Fruit fly (Drosophila melanogaster) ovary, adult (tissue): ENCODE measurements around the gene SPE.

Experiments used
- CG17801 ChIP-seq: fragments of 200-800 bp; optimal IDR thresholded peaks from 2 replicates; lab custom pipeline; 2019; ENCODE audit warnings: missing biosample characterization, mild to moderate bottlenecking, missing genetic modification characterization, moderate library complexity; ENCODE audit not compliant: partially characterized antibody

Gene SPE

DNA sequence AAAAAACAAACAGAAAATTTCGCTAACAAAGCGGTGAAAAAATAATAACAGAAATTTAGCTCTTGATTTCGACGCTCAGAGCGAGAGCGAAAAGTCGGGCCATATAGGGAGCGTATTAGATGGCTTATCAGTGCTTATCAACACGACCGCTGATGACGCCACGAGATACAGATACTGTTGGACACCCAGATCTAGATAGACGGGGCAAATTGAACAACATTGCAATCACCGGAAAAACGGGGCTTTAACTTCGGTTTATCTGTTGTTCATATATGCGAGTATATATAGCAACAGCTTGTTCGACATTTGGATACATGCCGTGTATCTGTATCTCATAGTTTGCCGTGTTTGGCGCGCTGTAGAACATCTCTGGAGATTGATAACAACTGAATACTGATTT, 17.5 kb upstream of the SPE start:
- TF ChIP-seq CG17801 (GFP tag; lab: Kevin White, UChicago) = no peak

DNA sequence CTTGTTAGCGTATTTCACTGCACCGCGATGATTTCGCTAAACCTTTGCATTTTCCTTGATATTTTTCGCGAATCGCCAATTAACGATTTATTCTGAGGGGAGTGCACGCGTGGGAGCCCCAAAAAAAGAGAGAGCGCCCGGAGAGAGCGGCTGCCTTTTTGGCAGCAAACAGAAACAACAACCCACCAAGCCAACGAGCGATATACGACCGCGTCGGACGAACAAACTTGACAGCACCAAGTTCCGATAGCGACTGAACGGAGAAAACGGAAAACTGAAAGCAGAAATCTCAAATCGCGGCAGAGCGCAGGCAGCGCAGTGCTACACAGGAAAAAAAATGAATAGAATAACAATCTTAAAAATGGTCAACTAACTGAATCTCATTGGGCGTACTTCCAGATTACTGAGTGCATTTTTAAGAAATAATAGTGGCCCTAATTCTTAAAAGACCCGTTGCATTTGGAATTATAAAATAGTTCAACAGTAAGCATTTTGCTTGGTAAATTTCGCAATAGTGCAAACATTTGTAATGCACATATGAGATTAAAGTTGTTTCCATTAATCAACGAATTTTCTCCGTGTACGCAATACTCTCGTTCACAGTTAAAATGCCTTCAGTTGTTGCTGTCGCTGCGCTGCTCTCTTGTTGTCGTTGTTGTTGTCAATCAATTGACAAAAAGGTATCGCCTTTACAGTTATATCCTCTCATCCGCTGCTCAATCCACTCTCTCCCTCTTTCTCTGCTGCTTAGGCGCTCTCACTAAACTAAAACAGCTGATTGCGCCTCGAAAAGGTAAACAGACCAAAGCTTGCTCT, 16.4 kb upstream of the SPE start, which contains the start of gene CG31145:
Gene CG31145, minus strand, starts transcription at position 259 of the 816 bp plus-strand sequence.
- TF ChIP-seq CG17801 (GFP tag; lab: Kevin White, UChicago) = peak; percentile 98

DNA sequence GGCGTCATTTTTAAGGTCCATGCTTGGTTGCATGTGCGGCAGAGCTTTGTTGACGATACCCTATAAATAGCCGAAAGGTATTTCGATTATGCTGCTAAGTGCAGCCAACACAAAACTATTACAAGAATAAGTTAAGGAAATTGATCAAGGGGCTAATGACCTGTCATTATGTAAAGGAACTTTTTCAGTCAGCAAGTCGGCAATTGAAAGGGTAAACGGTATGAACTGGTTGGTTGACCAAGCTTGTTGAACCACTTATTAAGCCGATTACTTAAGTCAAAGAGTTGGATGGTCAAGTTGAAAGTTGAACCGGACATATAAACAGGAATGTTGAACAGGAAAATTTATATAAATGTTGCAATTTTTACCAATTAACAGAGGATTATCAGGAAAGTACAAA, 13.0 kb upstream of the SPE start:
- TF ChIP-seq CG17801 (GFP tag; lab: Kevin White, UChicago) = no peak

DNA sequence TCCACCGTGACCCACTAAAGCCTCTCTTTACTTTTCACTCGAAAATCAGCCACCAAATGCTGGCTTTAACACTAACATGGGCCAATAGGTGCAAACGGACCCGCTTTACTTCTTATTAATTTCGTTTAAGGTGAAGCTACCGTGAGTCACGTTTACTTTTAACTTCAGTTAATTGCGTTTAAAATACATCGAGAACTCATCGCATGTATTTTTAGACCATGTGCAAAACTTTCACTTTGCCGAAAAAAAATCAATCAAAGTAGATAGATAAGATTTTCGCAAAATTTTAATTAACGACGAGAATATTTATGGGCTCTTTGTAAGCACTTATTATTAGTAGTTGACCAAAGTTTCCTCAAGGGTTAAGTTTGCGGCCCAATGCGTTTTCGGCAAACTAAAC, 11.7 kb upstream of the SPE start:
- no peak for TF ChIP-seq CG17801 (GFP tag; lab: Kevin White, UChicago)

DNA sequence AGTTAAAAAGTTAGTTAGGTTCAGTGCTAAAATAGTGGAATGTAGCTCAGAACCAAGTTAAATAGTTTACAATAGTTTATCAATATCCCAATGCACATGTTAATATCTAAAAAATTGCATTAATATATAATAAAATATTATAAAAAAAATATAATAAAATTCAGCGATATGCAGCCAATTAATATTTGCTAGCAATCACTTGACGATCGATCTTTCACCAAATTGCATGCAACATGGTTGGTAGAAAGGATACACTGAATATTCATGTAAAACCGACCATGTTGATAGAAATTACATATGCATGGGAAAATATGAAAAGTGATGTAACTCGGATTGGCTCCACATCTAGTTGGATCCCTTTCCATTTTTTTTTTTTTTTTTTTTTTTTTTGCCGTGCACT, 10.4 kb upstream of the SPE start:
- no peak for TF ChIP-seq CG17801 (GFP tag; lab: Kevin White, UChicago)

DNA sequence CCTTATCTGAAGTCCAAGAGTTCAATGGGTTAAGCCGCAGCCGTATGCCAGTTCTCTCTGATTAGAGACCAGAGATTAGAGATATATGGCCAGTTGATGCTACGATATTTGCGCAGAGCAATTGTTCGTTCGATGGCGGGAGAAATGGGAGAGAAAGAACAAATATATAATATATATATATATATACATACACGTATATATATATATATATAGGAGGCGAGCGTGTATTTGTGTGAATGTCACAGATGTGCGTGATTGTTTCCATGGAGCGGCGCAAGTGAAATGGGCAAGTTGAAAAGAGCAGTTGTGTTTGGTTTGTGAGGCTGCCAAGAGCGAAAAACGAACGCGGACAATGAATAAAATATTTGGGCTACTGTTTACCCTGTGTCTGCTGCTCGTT, 9.0 kb upstream of the SPE start, which contains the start of gene GILT3:
Gene GILT3, plus strand, starts transcription at position 301 of the 400 bp plus-strand sequence.
- no peak for TF ChIP-seq CG17801 (GFP tag; lab: Kevin White, UChicago)

DNA sequence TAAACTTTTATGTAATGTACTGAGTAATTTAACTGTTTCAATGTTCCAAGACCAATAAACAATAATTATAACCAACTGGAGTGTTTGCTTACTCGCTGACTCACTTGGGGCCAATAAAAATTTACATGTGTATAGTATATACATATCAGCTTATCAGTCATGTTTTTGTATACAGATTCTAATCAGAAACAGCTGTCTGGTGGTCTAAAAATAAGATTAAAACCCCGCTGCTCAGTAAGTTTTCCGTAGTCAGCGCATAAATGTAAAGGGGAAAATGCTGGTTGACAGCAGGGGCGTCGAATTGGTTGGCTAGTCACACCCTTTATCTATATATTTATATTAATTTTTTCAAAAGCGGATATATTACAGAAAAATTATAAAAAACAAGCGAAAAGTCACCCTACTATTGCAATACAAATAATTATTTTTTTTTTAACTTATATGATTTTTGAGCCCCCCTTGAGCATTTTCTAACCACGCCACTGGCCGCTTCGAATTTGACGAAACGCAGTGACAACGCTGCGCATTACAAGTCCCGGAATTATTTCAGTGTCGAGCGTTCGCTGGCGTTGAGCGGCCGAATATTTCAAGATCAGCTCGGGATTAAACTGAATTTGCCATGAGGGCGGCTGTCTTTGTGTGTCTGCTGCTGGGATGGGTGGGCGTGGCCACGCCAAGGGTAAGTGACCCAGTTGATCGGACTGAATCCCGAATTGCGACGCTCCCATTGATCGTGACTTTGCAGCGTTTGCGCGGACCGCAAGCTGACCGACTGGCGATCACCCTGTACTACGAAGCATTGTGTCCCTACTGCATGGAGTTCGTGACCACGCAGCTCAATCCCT, 7.5 kb upstream of the SPE start, which contains the start of gene GILT2:
Gene GILT2, plus strand, starts transcription at position 547 of the 845 bp plus-strand sequence.
- TF ChIP-seq CG17801 (GFP tag; lab: Kevin White, UChicago) = peak; percentile 97

DNA sequence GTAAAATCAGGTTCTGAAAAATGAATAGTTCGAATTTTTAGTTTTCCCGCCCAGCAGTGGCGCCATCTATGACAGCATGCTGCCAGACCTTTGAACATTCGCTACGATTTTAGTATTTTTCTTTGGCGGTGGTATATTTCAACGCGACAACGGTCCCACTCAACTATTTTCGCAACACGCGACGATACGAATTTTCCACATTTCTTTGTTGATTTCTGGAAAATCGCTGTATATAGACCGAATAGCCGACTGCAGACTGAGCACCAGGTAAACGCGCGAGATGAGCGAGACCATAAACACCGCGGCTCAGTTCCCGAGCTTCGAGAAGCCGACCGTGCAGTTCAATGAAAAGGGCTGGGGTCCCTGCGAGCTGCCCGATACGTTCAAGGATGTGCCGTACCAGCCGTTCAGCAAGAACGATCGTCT, 6.1 kb upstream of the SPE start, which contains the start of gene eIF3d1:
Gene eIF3d1, plus strand, starts transcription at position 129 of the 426 bp plus-strand sequence.
- TF ChIP-seq CG17801 (GFP tag; lab: Kevin White, UChicago) = peak; percentile 0

DNA sequence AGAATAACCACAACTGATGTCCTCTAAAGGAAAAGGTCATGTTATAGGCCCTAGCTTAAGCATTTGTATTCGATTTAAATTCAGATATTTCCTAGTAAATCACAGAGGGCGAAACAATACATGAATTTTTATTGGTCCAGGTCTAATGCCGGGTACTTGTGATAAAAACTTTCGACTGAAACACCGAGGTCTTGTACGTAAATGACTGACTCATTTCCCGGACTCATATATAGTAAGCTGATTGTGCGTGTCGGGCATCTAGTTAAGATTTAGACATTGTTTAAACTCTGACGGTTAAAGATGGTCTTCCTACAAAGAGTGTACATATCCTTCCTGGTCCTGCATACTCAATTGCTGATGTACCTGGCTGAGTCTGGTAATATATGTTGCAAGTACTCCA, 3.9 kb upstream of the SPE start, which contains the start of gene CG16710:
Gene CG16710, plus strand, starts transcription at position 301 of the 400 bp plus-strand sequence.
- TF ChIP-seq CG17801 (GFP tag; lab: Kevin White, UChicago) = no peak

DNA sequence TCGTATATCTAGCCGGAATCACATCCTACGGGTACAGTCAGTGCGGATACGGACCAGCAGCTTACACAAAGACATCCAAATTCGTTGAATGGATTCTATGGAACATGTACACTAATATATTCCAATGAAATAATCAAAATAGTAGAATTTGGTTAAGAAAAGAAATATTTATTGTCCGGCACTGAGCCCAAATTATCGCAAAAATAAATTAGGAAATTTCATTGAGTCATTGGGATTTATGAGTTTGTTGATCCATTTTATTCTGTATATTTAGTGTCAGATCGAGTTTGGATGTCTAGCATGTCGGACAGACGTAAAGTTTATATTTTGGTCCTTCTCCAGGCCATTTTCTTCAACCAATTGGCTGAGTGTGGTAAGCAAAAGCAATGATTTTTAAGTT, 2.3 kb upstream of the SPE start, which contains the start of gene CG18754:
Gene CG18754, plus strand, starts transcription at position 301 of the 400 bp plus-strand sequence.
- no peak for TF ChIP-seq CG17801 (GFP tag; lab: Kevin White, UChicago)

DNA sequence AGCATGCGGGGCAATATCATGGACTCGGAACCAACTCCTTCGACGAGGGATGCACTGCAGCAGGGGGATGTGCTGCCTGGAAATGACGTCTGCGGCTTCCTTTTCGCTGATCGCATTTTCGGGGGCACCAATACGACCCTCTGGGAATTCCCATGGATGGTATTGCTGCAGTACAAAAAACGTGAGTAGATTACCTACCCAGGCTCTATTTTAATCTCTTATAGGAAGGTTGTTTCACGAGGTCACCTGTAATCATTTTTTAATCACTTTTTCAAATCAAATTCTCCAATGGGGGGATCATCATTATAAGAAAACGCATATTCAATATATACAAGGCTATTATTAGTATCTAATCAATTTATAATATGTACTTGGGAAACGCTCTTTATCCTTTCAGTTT, 869 bp downstream of the SPE start:
- no peak for TF ChIP-seq CG17801 (GFP tag; lab: Kevin White, UChicago)

DNA sequence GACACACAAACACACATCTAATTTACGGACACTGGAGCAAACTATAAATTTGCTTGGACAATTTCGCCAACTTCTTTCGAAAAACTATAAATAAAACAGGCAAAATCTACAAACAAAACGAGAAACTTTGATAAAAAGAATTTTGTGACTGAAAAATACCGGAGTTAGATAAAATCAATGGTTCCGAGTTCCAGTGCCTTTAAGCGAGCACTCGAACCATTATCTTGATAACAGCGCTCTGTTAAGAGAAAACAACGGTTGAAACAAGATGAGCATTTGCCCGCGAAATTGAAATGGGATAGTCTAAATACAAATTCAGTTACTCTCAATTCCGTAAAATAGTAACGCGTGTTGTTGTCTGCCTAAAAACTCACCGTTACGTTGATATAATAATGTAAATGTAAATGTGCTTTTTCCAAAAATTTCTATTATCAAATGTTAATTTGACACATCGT, 8.6 kb downstream of the SPE start, which contains the start of gene CG10254:
Gene CG10254, minus strand, starts transcription at position 405 of the 455 bp plus-strand sequence.
- no peak for TF ChIP-seq CG17801 (GFP tag; lab: Kevin White, UChicago)

DNA sequence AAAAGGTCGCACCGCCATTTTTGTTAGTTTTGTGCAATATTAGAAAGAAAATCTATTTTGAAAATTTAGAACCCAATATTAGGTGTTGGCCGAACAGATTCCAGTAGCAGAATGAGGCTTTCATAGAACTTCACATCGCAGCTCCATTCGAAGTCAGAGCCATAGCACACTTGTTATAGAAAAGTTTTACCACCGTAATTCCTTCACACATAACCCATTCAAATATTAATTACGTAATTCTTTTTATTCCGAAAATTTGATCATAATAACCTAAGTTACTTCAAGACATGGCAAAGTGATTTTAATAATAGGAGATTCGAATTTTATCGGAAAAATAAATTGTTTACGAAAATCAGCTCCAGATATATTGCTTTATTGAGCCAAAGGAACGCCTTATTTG, 10.1 kb downstream of the SPE start, which contains the start of gene CG10252:
Gene CG10252, minus strand, starts transcription at position 101 of the 400 bp plus-strand sequence.
- no peak for TF ChIP-seq CG17801 (GFP tag; lab: Kevin White, UChicago)

DNA sequence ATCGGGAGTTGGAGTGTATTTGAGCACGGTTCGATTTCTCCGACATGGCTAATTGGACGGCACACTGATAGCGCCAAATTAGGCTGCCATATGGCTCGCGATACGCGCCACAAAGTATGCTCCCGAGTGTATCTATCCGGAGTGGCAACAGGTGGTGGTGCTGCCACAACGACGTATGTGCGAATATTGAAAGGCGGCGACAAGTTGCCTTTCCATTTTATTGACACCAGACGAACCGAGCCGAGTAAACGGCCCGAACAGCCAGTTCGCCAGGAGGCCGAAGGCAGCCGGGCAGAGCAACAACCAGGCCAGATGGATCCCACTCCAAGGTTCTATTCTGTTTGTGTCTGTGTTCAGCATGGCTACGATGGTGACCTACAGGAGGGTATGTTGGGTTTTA, 12.8 kb downstream of the SPE start, which contains the start of gene prt:
Gene prt, minus strand, starts transcription at position 193 of the 400 bp plus-strand sequence.
- TF ChIP-seq CG17801 (GFP tag; lab: Kevin White, UChicago) = no peak
